Worm (Caenorhabditis elegans) whole organism, L1 larva: Measurements from ENCODE around the gene srx-73.

ENCODE experiments used
- alr-1 ChIP-seq: fragments of 200-800 bp; sonication (Bioruptor generic); optimal IDR thresholded peaks from 2 replicates; lab custom pipeline; 2018; ENCODE audit warnings: borderline replicate concordance, mild to moderate bottlenecking, missing genetic modification characterization, missing compliant biosample characterization
- egl-13 ChIP-seq: sonication (generic microtip); optimal IDR thresholded peaks from 2 replicates; lab custom pipeline; 2016; ENCODE audit warnings: missing genotype, missing genetic modification reagents, missing genetic modification characterization, missing compliant biosample characterization
- hlh-17 ChIP-seq: fragments of 200-800 bp; sonication (Bioruptor generic); optimal IDR thresholded peaks from 2 replicates; lab custom pipeline; 2018; ENCODE audit warnings: missing genetic modification characterization, mild to moderate bottlenecking, missing compliant biosample characterization, moderate library complexity, borderline replicate concordance
- jun-1 ChIP-seq: fragments of 150-350 bp; optimal IDR thresholded peaks from 2 replicates; lab custom pipeline; 2014; ENCODE audit warnings: missing biosample characterization, missing genetic modification reagents, missing genetic modification characterization
- lsy-2 ChIP-seq, 2 experiments: fragments of 150-350 bp; optimal IDR thresholded peaks; 2 replicates each; lab custom pipeline; 2014; ENCODE audit warnings: missing biosample characterization in 2 of 2, missing genetic modification characterization in 2 of 2
- nhr-77 ChIP-seq: fragments of 150-350 bp; optimal IDR thresholded peaks from 2 replicates; lab custom pipeline; 2014; ENCODE audit warnings: missing biosample characterization, missing genetic modification characterization
- unc-62 ChIP-seq: fragments of 150-350 bp; optimal IDR thresholded peaks from 2 replicates; lab custom pipeline; 2014; ENCODE audit warnings: missing biosample characterization, missing genetic modification reagents, missing genetic modification characterization

ce11 chrV:4687944-4688505 is 22.5 kb upstream of the srx-73 start, which contains the start of gene K03B4.2:
- no peak for TF ChIP-seq egl-13 (tag; lab: Kevin White, UChicago)
- no peak for TF ChIP-seq jun-1 (tag; lab: Kevin White, UChicago)
- TF ChIP-seq lsy-2 (tag; optimal IDR thresholded peaks at IDR 0.05; lab: Kevin White, UChicago) = no peak
- TF ChIP-seq alr-1 (tag; lab: Kevin White, UChicago) = no peak
- no peak for TF ChIP-seq unc-62 (GFP tag; lab: Kevin White, UChicago)
- TF ChIP-seq hlh-17 (GFP tag; lab: Kevin White, UChicago) = no peak
- no peak for TF ChIP-seq nhr-77 (tag; lab: Kevin White, UChicago)
